Fruit fly (Drosophila melanogaster): ENCODE measurements around the gene Septin2.

Gene Septin2

DNA sequence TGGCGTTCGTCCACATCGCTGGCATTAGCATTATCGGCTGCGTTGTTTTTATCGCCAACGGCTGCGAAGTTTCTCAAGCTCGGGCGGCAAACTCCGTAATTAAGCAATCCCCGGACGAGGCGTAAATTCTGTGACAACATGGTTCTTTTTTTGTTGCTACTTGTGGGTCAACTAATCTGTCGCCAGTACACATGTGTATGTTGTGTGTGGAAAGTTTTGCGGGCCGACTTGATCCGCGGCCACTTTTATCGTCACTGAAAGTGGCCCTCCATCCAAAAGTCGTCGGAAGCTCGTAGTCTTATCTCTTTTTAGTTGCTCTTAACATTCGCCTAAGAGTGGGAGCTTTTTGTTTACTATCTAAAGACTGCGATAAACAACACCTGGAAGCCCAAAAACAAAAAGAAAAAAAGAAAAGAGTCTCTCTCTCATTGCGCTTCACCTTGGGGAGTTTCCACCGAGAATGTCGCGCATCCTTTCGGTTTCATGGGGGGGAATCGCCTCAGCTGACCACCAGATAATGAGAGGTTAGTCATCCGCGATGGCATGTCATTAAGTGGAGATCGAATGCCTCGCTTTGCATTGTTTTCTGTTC, 24.2 kb downstream of the Septin2 start, which contains the start of gene CG10877:
Gene CG10877 (minus strand): TSS at position 238 of the 592 bp plus-strand sequence.
- TF ChIP-seq dsx (GFP tag; optimal IDR thresholded peaks at IDR 0.05; ENCODE audit: poor library complexity, severe bottlenecking) (peak; percentile 33), Blimp-1 (GFP tag; optimal IDR thresholded peaks at IDR 0.05) (peak; percentile 87), CG6276 (GFP tag; optimal IDR thresholded peaks at IDR 0.05) (peak; percentile 1), net (GFP tag; optimal IDR thresholded peaks at IDR 0.05) (peak; percentile 30), fkh (GFP tag; optimal IDR thresholded peaks at IDR 0.05) (peak; percentile 15), Eip78C (GFP tag) (peak; percentile 68), CG1621 (tag; optimal IDR thresholded peaks at IDR 0.05) (no peak), CG6163 (GFP tag; IDR thresholded peaks at IDR 0.05) (no peak; the same call in 2 of the 3 replicates), vri (GFP tag; optimal IDR thresholded peaks at IDR 0.05) (peak; percentile 64), eg (GFP tag; IDR thresholded peaks at IDR 0.05) (no peak), Ets21C (GFP tag; optimal IDR thresholded peaks at IDR 0.05) (no peak), Hr39 (GFP tag; optimal IDR thresholded peaks at IDR 0.05) (no peak), Sox14 (GFP tag; optimal IDR thresholded peaks at IDR 0.05) (no peak), Gug (GFP tag; IDR thresholded peaks at IDR 0.05) (no peak), CG3919 (GFP tag; optimal IDR thresholded peaks at IDR 0.05) (no peak), achi (GFP tag; optimal IDR thresholded peaks at IDR 0.05) (no peak), Sox102F (GFP tag; optimal IDR thresholded peaks at IDR 0.05) (no peak), Sox15 (GFP tag; optimal IDR thresholded peaks at IDR 0.05) (no peak), ss (GFP tag; optimal IDR thresholded peaks at IDR 0.05) (peak; percentile 57 to 59), pdm3 (GFP tag; optimal IDR thresholded peaks at IDR 0.05) (no peak), CG16779 (tag; optimal IDR thresholded peaks at IDR 0.05) (no peak), spab (GFP tag; optimal IDR thresholded peaks at IDR 0.05) (no peak), Hr4 (GFP tag; optimal IDR thresholded peaks at IDR 0.05) (no peak), CG8319 (GFP tag; optimal IDR thresholded peaks at IDR 0.05) (no peak), CG6808 (GFP tag; optimal IDR thresholded peaks at IDR 0.05) (peak; percentile 42)

DNA sequence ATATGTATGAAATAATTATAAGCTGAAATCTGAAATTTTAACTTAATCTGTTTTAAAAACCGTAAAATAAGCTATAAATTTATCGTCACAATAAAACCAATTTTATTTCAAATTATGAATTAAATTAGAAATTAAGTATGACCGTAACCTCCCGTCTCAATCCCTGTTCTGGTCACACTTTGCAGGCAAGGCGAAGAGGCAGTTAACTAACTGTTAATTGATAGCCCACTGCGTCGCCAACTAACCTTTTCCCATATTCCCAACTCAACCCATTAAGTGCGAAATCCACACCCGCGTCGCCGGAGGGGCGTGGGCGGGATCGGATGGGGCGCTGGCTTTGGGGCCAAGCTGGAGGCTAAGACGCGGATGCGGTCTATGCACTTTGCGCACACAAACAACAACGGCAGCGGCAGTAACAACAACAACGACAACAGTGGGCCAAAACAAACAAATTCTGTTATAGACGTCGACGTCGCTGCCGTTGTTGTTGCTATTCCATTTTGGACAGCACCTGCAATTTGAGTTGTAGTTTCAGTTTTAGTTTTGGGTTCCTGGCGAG, 27.4 kb downstream of the Septin2 start, which contains the start of gene CG5191:
Gene CG5191 (plus strand): TSS at position 198 of the 559 bp plus-strand sequence.
- TF ChIP-seq cyc (GFP tag; optimal IDR thresholded peaks at IDR 0.05): peak; percentile 16
- peak; percentile 72 for TF ChIP-seq fkh (GFP tag; optimal IDR thresholded peaks at IDR 0.05)
- peak; percentile 23; the same call in 1 of the 3 replicates for TF ChIP-seq CG6163 (GFP tag; IDR thresholded peaks at IDR 0.05)
- no peak for TF ChIP-seq CG8632 (GFP tag; optimal IDR thresholded peaks at IDR 0.05)

DNA sequence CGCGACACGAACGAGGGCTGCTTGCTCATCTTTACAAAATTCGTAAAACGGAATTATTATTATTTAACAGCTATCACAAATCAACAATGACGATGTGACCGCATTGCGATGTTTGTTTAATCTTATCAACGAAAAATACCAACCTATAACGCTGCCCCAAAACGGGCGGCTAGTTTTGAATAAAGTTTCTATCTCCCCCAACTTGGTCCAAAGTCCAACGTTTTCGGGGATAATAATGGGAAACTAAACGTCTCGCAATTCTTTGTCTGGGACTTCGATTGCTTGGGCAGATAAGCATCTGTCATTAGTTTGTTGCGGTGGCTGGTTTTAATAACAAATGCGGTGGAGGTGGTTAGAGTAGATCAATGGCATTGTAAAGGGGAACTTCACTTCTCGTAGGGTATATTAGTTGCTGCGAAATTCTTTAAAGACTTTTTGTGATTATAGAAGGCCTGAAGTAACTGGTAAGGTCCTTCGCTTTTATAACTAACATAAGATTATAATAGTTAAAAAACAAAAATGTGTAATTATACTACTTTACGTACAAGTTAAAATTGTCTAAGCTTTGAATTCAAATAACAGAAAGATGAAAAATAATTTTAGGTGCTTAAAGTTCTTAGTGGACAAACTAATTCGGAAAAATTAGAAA, 28.0 kb downstream of the Septin2 start, which contains the start of gene CG15922:
Gene CG15922 (minus strand): TSS at position 262 of the 649 bp plus-strand sequence.
- TF ChIP-seq Hr39 (GFP tag; optimal IDR thresholded peaks at IDR 0.05): peak; percentile 7
- TF ChIP-seq CG11762 (GFP tag; optimal IDR thresholded peaks at IDR 0.05; ENCODE audit: insufficient read depth): no peak
- TF ChIP-seq fkh (GFP tag; optimal IDR thresholded peaks at IDR 0.05): peak; percentile 55
- peak; percentile 44; the same call in 2 of the 3 replicates for TF ChIP-seq eg (GFP tag; IDR thresholded peaks at IDR 0.05)
- TF ChIP-seq CG10669 (GFP tag; optimal IDR thresholded peaks at IDR 0.05): peak; percentile 11
- TF ChIP-seq pdm3 (GFP tag; optimal IDR thresholded peaks at IDR 0.05): peak; percentile 13
- peak; percentile 57 for TF ChIP-seq CG9139 (GFP tag; optimal IDR thresholded peaks at IDR 0.05)
- peak; percentile 49 for TF ChIP-seq CG6808 (GFP tag; optimal IDR thresholded peaks at IDR 0.05)
- TF ChIP-seq ss (GFP tag; optimal IDR thresholded peaks at IDR 0.05): peak in 1 of 2 experiments; percentile 41
- no peak for TF ChIP-seq esn (GFP tag; optimal IDR thresholded peaks at IDR 0.05)
- peak; percentile 21 for TF ChIP-seq svp (GFP tag)
- TF ChIP-seq CG16779 (tag; optimal IDR thresholded peaks at IDR 0.05): no peak
- TF ChIP-seq CG8119 (GFP tag; IDR thresholded peaks at IDR 0.05): peak; percentile 37; the same call in 2 of the 3 replicates
- TF ChIP-seq CG11902 (GFP tag; optimal IDR thresholded peaks at IDR 0.05): no peak
- TF ChIP-seq vri (GFP tag; optimal IDR thresholded peaks at IDR 0.05): peak; percentile 4
- TF ChIP-seq OdsH (GFP tag; optimal IDR thresholded peaks at IDR 0.05): peak; percentile 38
- TF ChIP-seq Eip78C (GFP tag): peak; percentile 28
- peak; percentile 36 for TF ChIP-seq Hr4 (GFP tag; optimal IDR thresholded peaks at IDR 0.05)
- peak in 1 of 2 experiments; percentile 49 for TF ChIP-seq salr (GFP tag; optimal IDR thresholded peaks at IDR 0.05)
- 0 out of 2 replicates have a peak, but pooled peaks have one; percentile 28 for TF ChIP-seq CG15336 (GFP tag; IDR thresholded peaks at IDR 0.05)
- TF ChIP-seq CG6276 (GFP tag; optimal IDR thresholded peaks at IDR 0.05): peak; percentile 64
- peak; percentile 18 for TF ChIP-seq CG10631 (GFP tag; optimal IDR thresholded peaks at IDR 0.05)
- TF ChIP-seq CG3919 (GFP tag; optimal IDR thresholded peaks at IDR 0.05): peak; percentile 17
- no peak for TF ChIP-seq Blimp-1 (GFP tag; optimal IDR thresholded peaks at IDR 0.05)
- TF ChIP-seq net (GFP tag; optimal IDR thresholded peaks at IDR 0.05): peak; percentile 44
- no peak for TF ChIP-seq cyc (GFP tag; optimal IDR thresholded peaks at IDR 0.05)
- TF ChIP-seq CG32006 (GFP tag; optimal IDR thresholded peaks at IDR 0.05): peak; percentile 35
